Fruit fly (Drosophila melanogaster) whole organism, embryonic: ENCODE measurements around the gene CG13471.

Experiments
- Awh ChIP-seq: fragments of 200-800 bp; sonication (Bioruptor generic); IDR thresholded peaks from 2 replicates; pipeline ENCODE4, ENCODE4 v1.3.6; 2022; ENCODE audit warnings: missing biosample characterization, missing genetic modification characterization
- B-H1 ChIP-seq: fragments of 200-800 bp; sonication (Bioruptor generic); IDR thresholded peaks from 3 replicates; pipeline ENCODE4 v1.3.6; 2022; ENCODE audit warnings: missing biosample characterization, missing genetic modification characterization
- CG10321 ChIP-seq: fragments of 200-800 bp; sonication (Bioruptor generic); IDR thresholded peaks from 2 replicates; pipeline ENCODE4 v1.3.6; 2022; ENCODE audit warnings: missing biosample characterization, missing genetic modification characterization
- CG10959 ChIP-seq: fragments of 200-800 bp; sonication (Bioruptor generic); IDR thresholded peaks from 2 replicates; pipeline ENCODE4 v1.3.6; 2022; ENCODE audit warnings: missing biosample characterization, missing genetic modification characterization
- CG11085 ChIP-seq: fragments of 200-800 bp; sonication (Bioruptor generic); IDR thresholded peaks from 2 replicates; pipeline ENCODE4 v1.3.6; 2022; ENCODE audit warnings: missing biosample characterization, missing genetic modification characterization
- CG11247 ChIP-seq: fragments of 200-800 bp; sonication (Bioruptor generic); IDR thresholded peaks from 2 replicates; pipeline ENCODE4 v1.3.6; 2022; ENCODE audit warnings: missing biosample characterization, missing genetic modification characterization
- CG13624 ChIP-seq: fragments of 200-800 bp; sonication (Bioruptor generic); optimal IDR thresholded peaks from 2 replicates; lab custom pipeline; 2016; ENCODE audit warnings: missing biosample characterization, missing genetic modification characterization
- CG16815 ChIP-seq: fragments of 200-800 bp; sonication (Bioruptor generic); optimal IDR thresholded peaks from 3 replicates; lab custom pipeline; 2017; ENCODE audit warnings: missing biosample characterization, mild to moderate bottlenecking, missing genetic modification characterization
- CG17328 ChIP-seq: fragments of 200-800 bp; sonication (Bioruptor generic); IDR thresholded peaks from 2 replicates; pipeline ENCODE4 v1.3.6; 2022; ENCODE audit warnings: missing biosample characterization, missing genetic modification characterization
- CG17359 ChIP-seq: fragments of 200-800 bp; sonication (Bioruptor generic); optimal IDR thresholded peaks from 3 replicates; lab custom pipeline; 2018; ENCODE audit warnings: missing biosample characterization, mild to moderate bottlenecking, missing genetic modification characterization, moderate library complexity
- CG17612 ChIP-seq: fragments of 200-800 bp; sonication (Bioruptor generic); IDR thresholded peaks from 2 replicates; pipeline ENCODE4 v1.3.6; 2022; ENCODE audit warnings: missing biosample characterization, missing genetic modification characterization
- CG17829 ChIP-seq: fragments of 200-800 bp; optimal IDR thresholded peaks from 2 replicates; lab custom pipeline; 2019; ENCODE audit warnings: missing biosample characterization, mild to moderate bottlenecking, missing genetic modification characterization, moderate library complexity
- CG18476 ChIP-seq: fragments of 200-800 bp; sonication (Bioruptor generic); optimal IDR thresholded peaks from 2 replicates; lab custom pipeline; 2016; ENCODE audit warnings: missing biosample characterization, mild to moderate bottlenecking, missing genetic modification characterization
- CG2889 ChIP-seq: fragments of 200-800 bp; sonication (Bioruptor generic); IDR thresholded peaks from 3 replicates; pipeline ENCODE4 v1.3.6; 2022; ENCODE audit warnings: missing biosample characterization, missing genetic modification characterization
- CG30403 ChIP-seq: fragments of 200-800 bp; sonication (Bioruptor generic); optimal IDR thresholded peaks from 3 replicates; lab custom pipeline; 2016; ENCODE audit warnings: missing biosample characterization, missing genetic modification characterization
- CG34376 ChIP-seq: fragments of 200-800 bp; sonication (Bioruptor generic); optimal IDR thresholded peaks from 2 replicates; lab custom pipeline; 2018; ENCODE audit warnings: missing biosample characterization, mild to moderate bottlenecking, missing genetic modification characterization
- CG43689 ChIP-seq: fragments of 200-800 bp; sonication (Bioruptor generic); IDR thresholded peaks from 2 replicates; pipeline ENCODE4 v1.3.6; 2022; ENCODE audit warnings: missing biosample characterization, missing genetic modification characterization
- CG5953 ChIP-seq: fragments of 200-800 bp; sonication (Bioruptor generic); IDR thresholded peaks from 2 replicates; pipeline ENCODE4 v1.3.6; 2022; ENCODE audit warnings: missing biosample characterization, missing genetic modification characterization
- CG8478 ChIP-seq: fragments of >200 bp; optimal IDR thresholded peaks from 2 replicates; lab custom pipeline; 2018
- CG8944 ChIP-seq: fragments of 200-800 bp; sonication (Bioruptor generic); optimal IDR thresholded peaks from 3 replicates; lab custom pipeline; 2016; ENCODE audit warnings: missing biosample characterization, missing genetic modification characterization
- CG9727 ChIP-seq: fragments of 200-800 bp; sonication (Bioruptor generic); optimal IDR thresholded peaks from 3 replicates; lab custom pipeline; 2017; ENCODE audit warnings: missing biosample characterization, mild to moderate bottlenecking, missing genetic modification characterization
- Jarid2 ChIP-seq: fragments of 200-800 bp; sonication (Bioruptor generic); optimal IDR thresholded peaks from 3 replicates; lab custom pipeline; 2017; ENCODE audit warnings: mild to moderate bottlenecking, missing biosample characterization, missing genetic modification reagents, missing genetic modification characterization
- Lim3 ChIP-seq: fragments of 200-800 bp; sonication (Bioruptor generic); IDR thresholded peaks from 2 replicates; pipeline ENCODE4 v1.3.6; 2022; ENCODE audit warnings: missing biosample characterization, missing genetic modification characterization
- Mad ChIP-seq: fragments of 200-800 bp; sonication (Bioruptor generic); optimal IDR thresholded peaks from 2 replicates; lab custom pipeline; 2016; ENCODE audit warnings: missing biosample characterization, missing genetic modification characterization
- Mes4 ChIP-seq: fragments of 200-800 bp; sonication (Bioruptor generic); optimal IDR thresholded peaks from 2 replicates; lab custom pipeline; 2016; ENCODE audit warnings: missing biosample characterization, missing genetic modification characterization
- NFAT ChIP-seq: fragments of 200-800 bp; sonication (Bioruptor generic); IDR thresholded peaks from 2 replicates; pipeline ENCODE4 v1.3.6; 2022; ENCODE audit warnings: missing biosample characterization, missing genetic modification characterization
- Poxn ChIP-seq: fragments of 200-800 bp; sonication (Bioruptor generic); IDR thresholded peaks from 2 replicates; pipeline ENCODE4 v1.3.6; 2022; ENCODE audit warnings: missing biosample characterization, missing genetic modification characterization
- Ssrp ChIP-seq: fragments of 200-800 bp; sonication (Bioruptor generic); optimal IDR thresholded peaks from 2 replicates; lab custom pipeline; 2018; ENCODE audit warnings: missing biosample characterization, mild to moderate bottlenecking, missing genetic modification characterization, moderate library complexity
- Xbp1 ChIP-seq: fragments of 200-800 bp; sonication (Bioruptor generic); optimal IDR thresholded peaks from 3 replicates; lab custom pipeline; 2016; ENCODE audit warnings: missing biosample characterization, mild to moderate bottlenecking, missing genetic modification characterization
- ara ChIP-seq: fragments of 200-800 bp; sonication (Bioruptor generic); IDR thresholded peaks from 2 replicates; pipeline ENCODE4 v1.3.6; 2022; ENCODE audit warnings: missing biosample characterization, missing genetic modification characterization
- cg ChIP-seq: fragments of 200-800 bp; sonication (Bioruptor generic); optimal IDR thresholded peaks from 3 replicates; lab custom pipeline; 2019; ENCODE audit warnings: missing biosample characterization, mild to moderate bottlenecking, missing genetic modification characterization, moderate library complexity
- corto ChIP-seq: fragments of 200-800 bp; sonication (Bioruptor generic); optimal IDR thresholded peaks from 2 replicates; lab custom pipeline; 2016; ENCODE audit warnings: missing biosample characterization, mild to moderate bottlenecking, missing genetic modification characterization, moderate library complexity
- croc ChIP-seq: fragments of 200-800 bp; sonication (Bioruptor generic); conservative IDR thresholded peaks from 3 replicates; pipeline ENCODE4 v1.3.6; 2022; ENCODE audit warnings: missing biosample characterization, missing genetic modification characterization
- crol ChIP-seq: fragments of 200-800 bp; sonication (Bioruptor generic); IDR thresholded peaks from 2 replicates; pipeline ENCODE4 v1.3.6; 2022; ENCODE audit warnings: missing biosample characterization, missing genetic modification characterization
- dmrt11E ChIP-seq: fragments of 200-800 bp; sonication (Bioruptor generic); optimal IDR thresholded peaks from 3 replicates; lab custom pipeline; 2018; ENCODE audit warnings: missing biosample characterization, mild to moderate bottlenecking, missing genetic modification characterization, moderate library complexity
- emc ChIP-seq: fragments of 200-800 bp; sonication (Bioruptor generic); optimal IDR thresholded peaks from 2 replicates; lab custom pipeline; 2016; ENCODE audit warnings: missing biosample characterization, missing genetic modification characterization
- gem ChIP-seq: fragments of 200-800 bp; sonication (Bioruptor generic); optimal IDR thresholded peaks from 2 replicates; lab custom pipeline; 2019; ENCODE audit warnings: missing biosample characterization, mild to moderate bottlenecking, missing genetic modification characterization, moderate library complexity
- grau ChIP-seq: fragments of 200-800 bp; optimal IDR thresholded peaks from 3 replicates; lab custom pipeline; 2019; ENCODE audit warnings: missing biosample characterization, mild to moderate bottlenecking, missing genetic modification characterization, moderate library complexity
- her ChIP-seq: fragments of 200-800 bp; sonication (Bioruptor generic); optimal IDR thresholded peaks from 2 replicates; lab custom pipeline; 2016; ENCODE audit warnings: missing biosample characterization, missing genetic modification characterization
- hkb ChIP-seq, 2 experiments: fragments of 200-800 bp in 1 of 2; fragments of >200 bp in 1 of 2; sonication (Bioruptor generic) in 1 of 2; IDR thresholded peaks in 1 of 2; optimal IDR thresholded peaks in 1 of 2; 2 replicates each; pipeline versions ENCODE4 v1.3.6 to Lab custom; 2017 to 2022; ENCODE audit warnings: missing biosample characterization in 1 of 2, missing genetic modification characterization in 1 of 2
- lab ChIP-seq: fragments of 200-800 bp; sonication (Bioruptor generic); optimal IDR thresholded peaks from 3 replicates; lab custom pipeline; 2017; ENCODE audit warnings: missing biosample characterization, missing genetic modification characterization, mild to moderate bottlenecking, moderate library complexity, missing genetic modification reagents
- lbe ChIP-seq: fragments of 200-800 bp; sonication (Bioruptor generic); optimal IDR thresholded peaks from 2 replicates; lab custom pipeline; 2016; ENCODE audit warnings: missing biosample characterization, mild to moderate bottlenecking, missing genetic modification characterization
- lov ChIP-seq, 2 experiments: fragments of 200-800 bp in 1 of 2; fragments of >200 bp in 1 of 2; sonication (Bioruptor generic) in 1 of 2; IDR thresholded peaks in 1 of 2; optimal IDR thresholded peaks in 1 of 2; 2 replicates in 1 of 2; 3 replicates in 1 of 2; pipeline versions ENCODE4 v1.3.6 to Lab custom; 2017 to 2022; ENCODE audit warnings: missing biosample characterization in 1 of 2, missing genetic modification characterization in 1 of 2
- mam ChIP-seq: fragments of 200-800 bp; sonication (Bioruptor generic); optimal IDR thresholded peaks from 3 replicates; lab custom pipeline; 2016; ENCODE audit warnings: missing biosample characterization, missing genetic modification characterization
- pan ChIP-seq, 4 experiments: fragments of >200 bp in 3 of 4; fragments of 200-800 bp in 1 of 4; sonication (Bioruptor generic) in 1 of 4; optimal IDR thresholded peaks in 3 of 4; IDR thresholded peaks in 1 of 4; 2 replicates each; pipeline versions ENCODE4 v1.3.6 to Lab custom; 2017 to 2022; ENCODE audit warnings: missing biosample characterization in 2 of 4, missing genetic modification characterization in 2 of 4, mixed read lengths in 1 of 4
- pnt ChIP-seq: fragments of 200-800 bp; sonication (Bioruptor generic); optimal IDR thresholded peaks from 3 replicates; lab custom pipeline; 2016; ENCODE audit warnings: missing biosample characterization, missing genetic modification characterization
- sd ChIP-seq: fragments of 200-800 bp; sonication (Bioruptor generic); optimal IDR thresholded peaks from 3 replicates; lab custom pipeline; 2018; ENCODE audit warnings: missing biosample characterization, mild to moderate bottlenecking, missing genetic modification characterization, moderate library complexity
- sens-2 ChIP-seq: fragments of 200-800 bp; sonication (Bioruptor generic); IDR thresholded peaks from 2 replicates; pipeline ENCODE4 v1.3.6; 2022; ENCODE audit warnings: missing biosample characterization, missing genetic modification characterization
- stc ChIP-seq: fragments of 200-800 bp; sonication (Bioruptor generic); IDR thresholded peaks from 2 replicates; pipeline ENCODE4 v1.3.6; 2022; ENCODE audit warnings: missing biosample characterization, missing genetic modification characterization
- tap ChIP-seq: fragments of 200-800 bp; optimal IDR thresholded peaks from 3 replicates; lab custom pipeline; 2019; ENCODE audit warnings: missing biosample characterization, mild to moderate bottlenecking, missing genetic modification characterization, moderate library complexity
- z ChIP-seq: fragments of 200-800 bp; sonication (Bioruptor generic); IDR thresholded peaks from 3 replicates; pipeline ENCODE4 v1.3.6; 2022; ENCODE audit warnings: missing biosample characterization, missing genetic modification characterization

Gene CG13471

DNA sequence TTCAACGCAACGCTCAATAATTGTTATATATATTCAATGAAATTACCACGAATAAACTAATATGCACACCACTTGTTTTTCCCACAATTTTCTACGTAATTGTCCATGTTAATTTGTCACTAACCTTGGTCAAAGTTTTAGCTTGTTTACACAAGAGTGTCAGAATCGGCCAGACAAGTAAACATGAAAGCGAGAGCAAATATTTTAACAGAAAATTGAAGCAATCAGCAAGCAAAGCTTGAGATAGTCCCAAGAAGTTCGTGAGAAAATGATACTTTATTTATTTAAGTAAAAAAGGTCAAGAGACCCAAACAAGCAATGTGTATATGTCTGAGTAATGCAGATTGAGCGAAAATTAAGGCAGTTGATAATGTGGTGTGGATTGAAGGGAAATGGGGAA lies 25.3 kb downstream of the CG13471 start (continued):
- no peak for TF ChIP-seq emc (GFP tag; lab: Kevin White, UChicago)
- TF ChIP-seq CG11247, result peak; percentile 69
- TF ChIP-seq CG8478 (lab: Kevin White, UChicago), result no peak
- TF ChIP-seq Lim3, result no peak
- peak; percentile 54 for TF ChIP-seq gem (tag; lab: Kevin White, UChicago)
- TF ChIP-seq croc (GFP tag; lab: Robert Waterston, UW), result no peak
- no peak for TF ChIP-seq Xbp1 (GFP tag; lab: Kevin White, UChicago)
- no peak for TF ChIP-seq hkb (optimal IDR thresholded peaks at IDR 0.05; lab: Kevin White, UChicago)
- TF ChIP-seq hkb (GFP tag; IDR thresholded peaks at IDR 0.05; lab: Robert Waterston, UW), result peak; percentile 68
- TF ChIP-seq tap (tag; lab: Kevin White, UChicago), result no peak
- peak; percentile 51 for TF ChIP-seq CG13624
- peak; percentile 64 for TF ChIP-seq CG17359 (tag; lab: Kevin White, UChicago)
- no peak for TF ChIP-seq crol (GFP tag; lab: Robert Waterston, UW)
- TF ChIP-seq B-H1, result peak; percentile 18; the same call in 1 of the 3 replicates
- TF ChIP-seq pan (optimal IDR thresholded peaks at IDR 0.05; lab: Kevin White, UChicago), result no peak
- TF ChIP-seq pan (GFP tag; optimal IDR thresholded peaks at IDR 0.05 in 1 of 2, IDR thresholded peaks at IDR 0.05 in 1 of 2), result peak in 1 of 2 experiments; percentile 62
- no peak for TF ChIP-seq CG2889
- peak; percentile 83 for TF ChIP-seq lab (GFP tag; lab: Kevin White, UChicago)
- no peak for TF ChIP-seq CG8944 (GFP tag; lab: Kevin White, UChicago)
- peak; percentile 41 for TF ChIP-seq CG18476 (GFP tag; lab: Kevin White, UChicago)
- peak; percentile 44 for TF ChIP-seq lbe (GFP tag; lab: Kevin White, UChicago)
- TF ChIP-seq Poxn (GFP tag; lab: Robert Waterston, UW), result 0 out of 2 replicates have a peak, but pooled peaks have one; percentile 27
- TF ChIP-seq CG9727 (GFP tag; lab: Kevin White, UChicago), result peak; percentile 25
- TF ChIP-seq corto (GFP tag; lab: Kevin White, UChicago), result no peak
- TF ChIP-seq CG16815 (GFP tag; lab: Kevin White, UChicago), result no peak
- TF ChIP-seq lov (optimal IDR thresholded peaks at IDR 0.05; lab: Kevin White, UChicago), result no peak
- no peak for TF ChIP-seq lov (GFP tag; IDR thresholded peaks at IDR 0.05; lab: Robert Waterston, UW)
- TF ChIP-seq Mes4 (GFP tag; lab: Kevin White, UChicago), result peak; percentile 12
- no peak for TF ChIP-seq CG10959 (GFP tag; lab: Robert Waterston, UW)
- no peak for TF ChIP-seq NFAT (GFP tag; lab: Robert Waterston, UW)
- no peak for TF ChIP-seq CG17612 (GFP tag; lab: Robert Waterston, UW)
- TF ChIP-seq CG11085 (GFP tag; lab: Robert Waterston, UW), result peak; percentile 37; the same call in 1 of the 2 replicates
- no peak for TF ChIP-seq z (GFP tag; lab: Robert Waterston, UW)
- TF ChIP-seq pnt (GFP tag; lab: Kevin White, UChicago), result no peak
- TF ChIP-seq Ssrp, result no peak
- peak; percentile 66 for TF ChIP-seq Awh (GFP tag; lab: Robert Waterston, UW)
- TF ChIP-seq CG17829, result no peak
- TF ChIP-seq sens-2 (GFP tag; lab: Robert Waterston, UW), result no peak
- no peak for TF ChIP-seq sd (tag; lab: Kevin White, UChicago)
- peak; percentile 19 for TF ChIP-seq Jarid2 (GFP tag; lab: Kevin White, UChicago)
- TF ChIP-seq grau (tag; lab: Kevin White, UChicago), result no peak
- TF ChIP-seq CG34376 (GFP tag; lab: Kevin White, UChicago), result peak; percentile 8
- no peak for TF ChIP-seq Mad (GFP tag; lab: Kevin White, UChicago)
- TF ChIP-seq ara, result no peak
- no peak for TF ChIP-seq stc (GFP tag; lab: Robert Waterston, UW)
- no peak for TF ChIP-seq CG30403 (GFP tag; lab: Kevin White, UChicago)
- peak; percentile 67; the same call in 1 of the 2 replicates for TF ChIP-seq CG10321 (GFP tag; lab: Robert Waterston, UW)
- TF ChIP-seq CG17328 (GFP tag; lab: Robert Waterston, UW), result no peak
- TF ChIP-seq CG5953 (GFP tag; lab: Robert Waterston, UW), result no peak
- TF ChIP-seq her, result peak; percentile 32
- 0 out of 2 replicates have a peak, but pooled peaks have one; percentile 10 for TF ChIP-seq CG43689 (GFP tag; lab: Robert Waterston, UW)
- peak; percentile 52 for TF ChIP-seq mam
- TF ChIP-seq cg (GFP tag; lab: Kevin White, UChicago), result no peak
- no peak for TF ChIP-seq dmrt11E (tag; lab: Kevin White, UChicago)
